In genomic region chrX:11087384-11087783, dm6 we compare ENCODE assay signal across 1 fruit fly cellular context.
TF ChIP-seq lines count a peak whose summit lies in the region.

No protein-coding gene starts in this region.

TF ChIP-seq in whole organism, embryonic, 481 proteins besides CTCF, POLR2A, EP300 and RAD21 (continued from another document):
- TF ChIP-seq cas (GFP tag; IDR thresholded peaks at IDR 0.05; lab: Robert Waterston, UW) (no peak), Mad (GFP tag; optimal IDR thresholded peaks at IDR 0.05; lab: Kevin White, UChicago) (no peak), wor (GFP tag; IDR thresholded peaks at IDR 0.05; lab: Robert Waterston, UW) (no peak), gem (tag; optimal IDR thresholded peaks at IDR 0.05; lab: Kevin White, UChicago) (peak; percentile 37), lab (GFP tag; optimal IDR thresholded peaks at IDR 0.05; lab: Kevin White, UChicago) (peak; percentile 13), CG6654 (GFP tag; optimal IDR thresholded peaks at IDR 0.05; lab: Kevin White, UChicago) (no peak), sens (GFP tag; lab: Kevin White, UChicago) (peak; percentile 63), Optix (GFP tag; IDR thresholded peaks at IDR 0.05; lab: Robert Waterston, UW) (no peak), Hmr (GFP tag; optimal IDR thresholded peaks at IDR 0.05; lab: Kevin White, UChicago) (peak; percentile 0), CG18619 (GFP tag; optimal IDR thresholded peaks at IDR 0.05; lab: Kevin White, UChicago) (no peak), Med (GFP tag; lab: Kevin White, UChicago) (peak; percentile 74), Asciz (GFP tag; optimal IDR thresholded peaks at IDR 0.05; lab: Kevin White, UChicago) (no peak), pan (optimal IDR thresholded peaks at IDR 0.05; lab: Kevin White, UChicago) (no peak), pan (GFP tag; optimal IDR thresholded peaks at IDR 0.05 in 1 of 2, IDR thresholded peaks at IDR 0.05 in 1 of 2) (peak in 1 of 2 experiments; percentile 42), Ets97D (GFP tag; optimal IDR thresholded peaks at IDR 0.05; lab: Kevin White, UChicago) (peak; percentile 78), klu (GFP tag; IDR thresholded peaks at IDR 0.05; lab: Robert Waterston, UW) (no peak), rib (GFP tag; IDR thresholded peaks at IDR 0.05; lab: Robert Waterston, UW) (no peak), CG16813 (GFP tag; IDR thresholded peaks at IDR 0.05; lab: Robert Waterston, UW; ENCODE audit: partially characterized antibody) (no peak), ken (GFP tag; IDR thresholded peaks at IDR 0.05; lab: Robert Waterston, UW) (0 out of 3 replicates have a peak, but pooled peaks have one; percentile 22)
